Worm (Caenorhabditis elegans) whole organism, young adult: Measurements from ENCODE around the gene Y60C6A.1.

Source experiments
- B0019.2 ChIP-seq: fragments of 200-800 bp; sonication (Bioruptor generic); conservative IDR thresholded peaks from 2 replicates; pipeline ENCODE4 v1.3.6; 2022; ENCODE audit warnings: missing genetic modification reagents, missing genetic modification characterization, missing compliant biosample characterization
- B0336.3 ChIP-seq: fragments of 200-800 bp; sonication (Bioruptor generic); IDR thresholded peaks from 2 replicates; pipeline ENCODE4 v1.3.6; 2022; ENCODE audit warnings: missing genetic modification characterization, missing compliant biosample characterization
- F33H1.4 ChIP-seq: fragments of 200-800 bp; sonication (Bioruptor generic); IDR thresholded peaks from 2 replicates; pipeline ENCODE4 v1.3.6; 2022; ENCODE audit warnings: missing genetic modification reagents, missing genetic modification characterization, missing compliant biosample characterization
- F37B4.10 ChIP-seq: fragments of 200-800 bp; sonication (Bioruptor generic); IDR thresholded peaks from 2 replicates; pipeline ENCODE4 v1.3.6; 2022; ENCODE audit warnings: missing genetic modification characterization, missing compliant biosample characterization
- F39B2.1 ChIP-seq: fragments of 200-800 bp; sonication (Bioruptor generic); IDR thresholded peaks from 2 replicates; pipeline ENCODE4 v1.3.6; 2022; ENCODE audit warnings: missing genetic modification reagents, missing genetic modification characterization, missing compliant biosample characterization
- F49E8.2 ChIP-seq: sonication (generic microtip); optimal IDR thresholded peaks from 3 replicates; lab custom pipeline; 2017; ENCODE audit warnings: missing genetic modification characterization, mild to moderate bottlenecking, missing compliant biosample characterization, antibody characterized with exemption, moderate library complexity; ENCODE audit not compliant: insufficient read depth
- F57C9.4 ChIP-seq: sonication (generic microtip); optimal IDR thresholded peaks from 2 replicates; lab custom pipeline; 2017; ENCODE audit warnings: mild to moderate bottlenecking, missing genetic modification characterization, missing compliant biosample characterization
- K11D2.4 ChIP-seq: fragments of 200-800 bp; sonication (Bioruptor generic); IDR thresholded peaks from 2 replicates; pipeline ENCODE4 v1.3.6; 2022; ENCODE audit warnings: missing genetic modification reagents, missing genetic modification characterization, missing compliant biosample characterization
- K12H6.12 ChIP-seq: fragments of 200-800 bp; sonication (Bioruptor generic); optimal IDR thresholded peaks from 2 replicates; lab custom pipeline; 2018; ENCODE audit warnings: mild to moderate bottlenecking, missing genetic modification characterization, missing compliant biosample characterization
- T07F8.4 ChIP-seq: sonication (generic microtip); optimal IDR thresholded peaks from 2 replicates; lab custom pipeline; 2016; ENCODE audit warnings: mild to moderate bottlenecking, missing genetic modification characterization, moderate library complexity, missing compliant biosample characterization
- T26A5.8 ChIP-seq: sonication (generic microtip); optimal IDR thresholded peaks from 2 replicates; lab custom pipeline; 2016; ENCODE audit warnings: missing genetic modification characterization, missing compliant biosample characterization
- Y67H2A.10 ChIP-seq: fragments of 200-800 bp; sonication (Bioruptor generic); conservative IDR thresholded peaks from 2 replicates; pipeline ENCODE4 v1.3.6; 2022; ENCODE audit warnings: missing genetic modification reagents, missing genetic modification characterization, missing compliant biosample characterization
- Y95B8A.8 ChIP-seq: fragments of 200-800 bp; sonication (Bioruptor generic); IDR thresholded peaks from 2 replicates; pipeline ENCODE4 v1.3.6; 2022; ENCODE audit warnings: missing genetic modification reagents, missing genetic modification characterization, missing compliant biosample characterization
- ZK185.1 ChIP-seq: sonication (generic microtip); optimal IDR thresholded peaks from 2 replicates; lab custom pipeline; 2016; ENCODE audit warnings: mild to moderate bottlenecking, missing genetic modification characterization, missing compliant biosample characterization; ENCODE audit not compliant: poor library complexity, severe bottlenecking
- akir-1 ChIP-seq: fragments of 200-800 bp; sonication (Bioruptor generic); optimal IDR thresholded peaks from 2 replicates; lab custom pipeline; 2018; ENCODE audit warnings: mild to moderate bottlenecking, missing genetic modification characterization, moderate library complexity, missing compliant biosample characterization
- aptf-2 ChIP-seq: fragments of 200-800 bp; sonication (Bioruptor generic); conservative IDR thresholded peaks from 2 replicates; pipeline ENCODE4 v1.3.6; 2022; ENCODE audit warnings: missing genetic modification reagents, missing genetic modification characterization, missing compliant biosample characterization
- atf-7 ChIP-seq: sonication (generic microtip); optimal IDR thresholded peaks from 2 replicates; lab custom pipeline; 2017; ENCODE audit warnings: mild to moderate bottlenecking, missing genetic modification characterization, missing compliant biosample characterization
- attf-5 ChIP-seq: fragments of 200-800 bp; sonication (Bioruptor generic); optimal IDR thresholded peaks from 2 replicates; lab custom pipeline; 2018; ENCODE audit warnings: mild to moderate bottlenecking, missing genetic modification characterization, missing compliant biosample characterization
- bed-2 ChIP-seq: fragments of 200-800 bp; sonication (Bioruptor generic); IDR thresholded peaks from 2 replicates; pipeline ENCODE4 v1.3.6; 2022; ENCODE audit warnings: missing genetic modification reagents, missing genetic modification characterization, missing compliant biosample characterization
- cebp-1 ChIP-seq, 2 experiments: fragments of 200-800 bp in 1 of 2; sonication (Bioruptor generic) in 1 of 2; sonication (generic microtip) in 1 of 2; IDR thresholded peaks in 1 of 2; optimal IDR thresholded peaks in 1 of 2; 2 replicates each; pipeline versions ENCODE4 v1.3.6 to Lab custom; 2017 to 2022; ENCODE audit warnings: missing compliant biosample characterization in 2 of 2, missing genetic modification characterization in 2 of 2, mild to moderate bottlenecking in 1 of 2, missing genetic modification reagents in 1 of 2, moderate library complexity in 1 of 2
- ceh-100 ChIP-seq: fragments of 200-800 bp; sonication (Bioruptor generic); IDR thresholded peaks from 2 replicates; pipeline ENCODE4 v1.3.6; 2022; ENCODE audit warnings: missing genetic modification reagents, missing genetic modification characterization, missing compliant biosample characterization
- ceh-27 ChIP-seq: fragments of 200-800 bp; sonication (Bioruptor generic); optimal IDR thresholded peaks from 2 replicates; lab custom pipeline; 2018; ENCODE audit warnings: mild to moderate bottlenecking, missing genetic modification characterization, moderate library complexity, missing compliant biosample characterization
- ceh-40 ChIP-seq: fragments of 200-800 bp; sonication (Bioruptor generic); IDR thresholded peaks from 2 replicates; pipeline ENCODE4 v1.3.6; 2022; ENCODE audit warnings: missing genetic modification characterization, missing compliant biosample characterization
- ceh-91 ChIP-seq: fragments of 200-800 bp; sonication (Bioruptor generic); IDR thresholded peaks from 2 replicates; pipeline ENCODE4 v1.3.6; 2022; ENCODE audit warnings: missing genetic modification reagents, missing genetic modification characterization, missing compliant biosample characterization
- dpff-1 ChIP-seq: sonication (generic microtip); optimal IDR thresholded peaks from 2 replicates; lab custom pipeline; 2017; ENCODE audit warnings: mild to moderate bottlenecking, missing genetic modification characterization, missing compliant biosample characterization
- egl-18 ChIP-seq: fragments of 200-800 bp; sonication (Bioruptor generic); IDR thresholded peaks from 2 replicates; pipeline ENCODE4 v1.3.6; 2022; ENCODE audit warnings: missing genetic modification reagents, missing genetic modification characterization, missing compliant biosample characterization
- egrh-3 ChIP-seq: fragments of 200-800 bp; sonication (Bioruptor generic); IDR thresholded peaks from 2 replicates; pipeline ENCODE4 v1.3.6; 2022; ENCODE audit warnings: missing genetic modification reagents, missing genetic modification characterization, missing compliant biosample characterization
- ets-4 ChIP-seq: fragments of 200-800 bp; sonication (Bioruptor generic); optimal IDR thresholded peaks from 2 replicates; lab custom pipeline; 2018; ENCODE audit warnings: mild to moderate bottlenecking, missing genetic modification characterization, missing compliant biosample characterization
- lin-35 ChIP-seq, 3 experiments: fragments of 150-350 bp in 2 of 3; sonication (generic microtip) in 1 of 3; optimal IDR thresholded peaks; 2 replicates each; lab custom pipeline; 2014 to 2018; ENCODE audit warnings: missing biosample characterization in 3 of 3, missing genetic modification characterization in 3 of 3, missing genetic modification reagents in 3 of 3
- lir-1 ChIP-seq: fragments of 200-800 bp; sonication (Bioruptor generic); conservative IDR thresholded peaks from 2 replicates; pipeline ENCODE4 v1.3.6; 2022; ENCODE audit warnings: missing genetic modification reagents, missing genetic modification characterization, missing compliant biosample characterization
- lsy-27 ChIP-seq: sonication (generic microtip); optimal IDR thresholded peaks from 2 replicates; lab custom pipeline; 2017; ENCODE audit warnings: missing genetic modification characterization, mild to moderate bottlenecking, missing compliant biosample characterization, antibody characterized with exemption, missing genotype, borderline replicate concordance; ENCODE audit not compliant: insufficient read depth
- madf-8 ChIP-seq: fragments of 200-800 bp; sonication (Bioruptor generic); conservative IDR thresholded peaks from 2 replicates; pipeline ENCODE4 v1.3.6; 2022; ENCODE audit warnings: missing genetic modification reagents, missing genetic modification characterization, missing compliant biosample characterization
- mcd-1 ChIP-seq: fragments of 200-800 bp; sonication (Bioruptor generic); IDR thresholded peaks from 2 replicates; pipeline ENCODE4 v1.3.6; 2022; ENCODE audit warnings: missing genetic modification reagents, missing genetic modification characterization, missing compliant biosample characterization
- mxl-1 ChIP-seq: sonication (generic microtip); optimal IDR thresholded peaks from 2 replicates; lab custom pipeline; 2016; ENCODE audit warnings: missing genetic modification characterization, missing compliant biosample characterization
- nfyb-1 ChIP-seq: fragments of 200-800 bp; sonication (Bioruptor generic); IDR thresholded peaks from 2 replicates; pipeline ENCODE4 v1.3.6; 2022; ENCODE audit warnings: missing genetic modification reagents, missing genetic modification characterization, missing compliant biosample characterization
- nhr-120 ChIP-seq: fragments of 200-800 bp; sonication (Bioruptor generic); IDR thresholded peaks from 2 replicates; pipeline ENCODE4 v1.3.6; 2022; ENCODE audit warnings: missing genetic modification characterization, missing compliant biosample characterization
- nhr-27 ChIP-seq: fragments of 200-800 bp; sonication (Bioruptor generic); optimal IDR thresholded peaks from 2 replicates; lab custom pipeline; 2018; ENCODE audit warnings: mild to moderate bottlenecking, missing genetic modification characterization, moderate library complexity, missing compliant biosample characterization
- rcor-1 ChIP-seq: fragments of 200-800 bp; sonication (Bioruptor generic); IDR thresholded peaks from 2 replicates; pipeline ENCODE4 v1.3.6; 2022; ENCODE audit warnings: missing genetic modification reagents, missing genetic modification characterization, missing compliant biosample characterization
- rec-8 ChIP-seq, 2 experiments: sonication (generic microtip); optimal IDR thresholded peaks; 2 replicates each; lab custom pipeline; 2016; ENCODE audit warnings: mild to moderate bottlenecking in 2 of 2, missing genetic modification characterization in 2 of 2, missing genetic modification reagents in 2 of 2, missing genotype in 2 of 2, missing biosample characterization in 1 of 2, missing compliant biosample characterization in 1 of 2, moderate library complexity in 1 of 2
- rpc-1 ChIP-seq, 2 experiments: fragments of 150-350 bp in 1 of 2; sonication (generic microtip) in 1 of 2; optimal IDR thresholded peaks; 2 replicates each; lab custom pipeline; 2014 to 2018; ENCODE audit warnings: missing biosample characterization in 1 of 2, missing genetic modification characterization in 1 of 2, missing genetic modification reagents in 1 of 2, missing genotype in 1 of 2
- unc-130 ChIP-seq: sonication (generic microtip); optimal IDR thresholded peaks from 2 replicates; lab custom pipeline; 2016; ENCODE audit warnings: missing genetic modification reagents, missing genetic modification characterization, missing compliant biosample characterization
- unc-62 ChIP-seq: fragments of 150-350 bp; optimal IDR thresholded peaks from 2 replicates; lab custom pipeline; 2014; ENCODE audit warnings: missing biosample characterization, missing genetic modification reagents, missing genetic modification characterization
- ztf-18 ChIP-seq: sonication (generic microtip); optimal IDR thresholded peaks from 2 replicates; lab custom pipeline; 2016; ENCODE audit warnings: missing genotype, mild to moderate bottlenecking, missing genetic modification characterization, missing compliant biosample characterization
- ztf-26 ChIP-seq: sonication (generic microtip); optimal IDR thresholded peaks from 2 replicates; lab custom pipeline; 2017; ENCODE audit warnings: missing genetic modification characterization, missing compliant biosample characterization
- ztf-28 ChIP-seq: fragments of 200-800 bp; sonication (Bioruptor generic); IDR thresholded peaks from 2 replicates; pipeline ENCODE4 v1.3.6; 2022; ENCODE audit warnings: missing genetic modification reagents, missing genetic modification characterization, missing compliant biosample characterization
- ztf-3 ChIP-seq: fragments of 200-800 bp; sonication (Bioruptor generic); optimal IDR thresholded peaks from 2 replicates; lab custom pipeline; 2018; ENCODE audit warnings: mild to moderate bottlenecking, missing genetic modification characterization, missing compliant biosample characterization
- ztf-6 ChIP-seq: fragments of 200-800 bp; sonication (Bioruptor generic); IDR thresholded peaks from 2 replicates; pipeline ENCODE4 v1.3.6; 2022; ENCODE audit warnings: missing genetic modification reagents, missing genetic modification characterization, missing compliant biosample characterization

The Y60C6A.1 gene

ce11 chrV:4754123-4754522, 29.3 kb upstream of the Y60C6A.1 start, which contains the start of gene hil-4 (continued):
- TF ChIP-seq aptf-2 (GFP tag; lab: Robert Waterston, UW) (0 out of 2 replicates have a peak, but pooled peaks have one; percentile 46), egl-18 (GFP tag; lab: Robert Waterston, UW) (no peak), egrh-3 (0 out of 2 replicates have a peak, but pooled peaks have one; percentile 17), ZK185.1 (tag; lab: Kevin White, UChicago) (no peak), unc-62 (no peak), dpff-1 (tag; lab: Kevin White, UChicago) (no peak), ztf-18 (tag; lab: Kevin White, UChicago) (no peak), ceh-27 (GFP tag; lab: Kevin White, UChicago) (peak; percentile 21), rcor-1 (GFP tag; lab: Robert Waterston, UW) (peak; percentile 47), F33H1.4 (GFP tag; lab: Robert Waterston, UW) (peak; percentile 79), mcd-1 (GFP tag; lab: Robert Waterston, UW) (peak; percentile 42), Y67H2A.10 (GFP tag; lab: Robert Waterston, UW) (peak; percentile 20; the same call in 1 of the 2 replicates), rpc-1 (optimal IDR thresholded peaks at IDR 0.05; lab: Kevin White, UChicago) (no peak), rpc-1 (tag; optimal IDR thresholded peaks at IDR 0.05; lab: Kevin White, UChicago) (no peak), T07F8.4 (tag; lab: Kevin White, UChicago) (no peak), cebp-1 (GFP tag; IDR thresholded peaks at IDR 0.05; lab: Robert Waterston, UW) (no peak), cebp-1 (tag; optimal IDR thresholded peaks at IDR 0.05; lab: Kevin White, UChicago) (no peak), F39B2.1 (peak; percentile 99), B0336.3 (GFP tag; lab: Robert Waterston, UW) (no peak), unc-130 (GFP tag; lab: Kevin White, UChicago) (peak; percentile 24), rec-8 (tag; optimal IDR thresholded peaks at IDR 0.05; lab: Kevin White, UChicago) (no peak), nfyb-1 (no peak), ztf-6 (GFP tag; lab: Robert Waterston, UW) (0 out of 2 replicates have a peak, but pooled peaks have one; percentile 49), F57C9.4 (tag; lab: Kevin White, UChicago) (no peak), ztf-28 (GFP tag; lab: Robert Waterston, UW) (peak; percentile 84), atf-7 (tag; lab: Kevin White, UChicago) (no peak), ceh-91 (GFP tag; lab: Robert Waterston, UW) (peak; percentile 86), madf-8 (GFP tag; lab: Robert Waterston, UW) (peak; percentile 86), nhr-120 (GFP tag; lab: Robert Waterston, UW) (no peak), ceh-40 (GFP tag; lab: Robert Waterston, UW) (no peak), K11D2.4 (no peak), nhr-27 (tag; lab: Kevin White, UChicago) (no peak), lsy-27 (no peak), Y95B8A.8 (GFP tag; lab: Robert Waterston, UW) (peak; percentile 75; the same call in 1 of the 2 replicates), F37B4.10 (GFP tag; lab: Robert Waterston, UW) (no peak), lir-1 (GFP tag; lab: Robert Waterston, UW) (0 out of 2 replicates have a peak, but pooled peaks have one; percentile 35), bed-2 (GFP tag; lab: Robert Waterston, UW) (0 out of 2 replicates have a peak, but pooled peaks have one; percentile 14), ceh-100 (GFP tag; lab: Robert Waterston, UW) (no peak), K12H6.12 (tag; lab: Kevin White, UChicago) (no peak), F49E8.2 (no peak), mxl-1 (tag; lab: Kevin White, UChicago) (no peak), T26A5.8 (tag; lab: Kevin White, UChicago) (no peak), lin-35 (GFP tag; optimal IDR thresholded peaks at IDR 0.05; lab: Kevin White, UChicago) (peak in 1 of 3 experiments; percentile 16), attf-5 (GFP tag; lab: Kevin White, UChicago) (no peak), ztf-26 (tag; lab: Kevin White, UChicago) (no peak), akir-1 (GFP tag; lab: Kevin White, UChicago) (no peak), ztf-3 (GFP tag; lab: Kevin White, UChicago) (no peak), B0019.2 (peak; percentile 45), ets-4 (GFP tag; lab: Kevin White, UChicago) (no peak)
